Worm (Caenorhabditis elegans): ENCODE measurements around the gene paqr-2.

The paqr-2 gene

DNA sequence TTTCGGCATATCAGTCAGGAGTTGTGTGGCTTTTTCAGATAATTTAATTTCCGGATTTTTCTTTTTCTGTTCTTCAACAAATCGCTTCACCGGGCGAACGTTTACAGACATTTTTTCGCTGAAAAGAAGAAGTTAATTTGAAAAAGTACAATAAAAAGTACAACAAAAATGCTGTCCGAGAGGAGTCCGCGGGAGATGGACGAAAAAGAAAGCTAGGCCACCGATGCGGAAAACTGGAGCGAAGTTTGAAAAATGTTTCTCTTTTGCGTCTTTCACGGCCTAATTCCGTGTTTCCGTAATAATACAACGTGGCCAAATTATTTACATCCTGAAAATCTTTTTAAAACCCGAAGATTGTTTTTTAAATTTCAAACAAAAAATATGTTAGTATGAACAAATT, 30.5 kb downstream of the paqr-2 start, which contains the start of gene thoc-5 (continued):
- TF ChIP-seq ceh-43 (GFP tag; optimal IDR thresholded peaks at IDR 0.05) = no peak
- TF ChIP-seq unc-120 (tag; optimal IDR thresholded peaks at IDR 0.05; ENCODE audit: poor library complexity, severe bottlenecking) = no peak
- peak; percentile 50 for TF ChIP-seq nhr-237 (tag; optimal IDR thresholded peaks at IDR 0.05)
- no peak for TF ChIP-seq unc-62 (GFP tag; optimal IDR thresholded peaks at IDR 0.05)
- no peak for TF ChIP-seq blmp-1 (tag; optimal IDR thresholded peaks at IDR 0.05)

- no peak for TF ChIP-seq ceh-43 (GFP tag; optimal IDR thresholded peaks at IDR 0.05)
- no peak for TF ChIP-seq nhr-237 (tag; optimal IDR thresholded peaks at IDR 0.05)
- no peak for TF ChIP-seq lin-13 (tag; optimal IDR thresholded peaks at IDR 0.05)
- no peak for TF ChIP-seq nhr-12 (tag; optimal IDR thresholded peaks at IDR 0.05)
- no peak for TF ChIP-seq lsy-2 (tag; optimal IDR thresholded peaks at IDR 0.05)
- TF ChIP-seq hlh-1 (tag; optimal IDR thresholded peaks at IDR 0.05) = no peak
- TF ChIP-seq tbx-8 (GFP tag; optimal IDR thresholded peaks at IDR 0.05) = no peak
- TF ChIP-seq sem-2 (GFP tag; optimal IDR thresholded peaks at IDR 0.05) = no peak
- no peak for TF ChIP-seq zip-8 (tag; optimal IDR thresholded peaks at IDR 0.05)
- TF ChIP-seq M03D4.4 (tag; optimal IDR thresholded peaks at IDR 0.05) = no peak
- TF ChIP-seq unc-39 (tag; optimal IDR thresholded peaks at IDR 0.05) = no peak
- TF ChIP-seq flh-1 (GFP tag; optimal IDR thresholded peaks at IDR 0.05) = no peak
- no peak for TF ChIP-seq bed-3 (GFP tag; optimal IDR thresholded peaks at IDR 0.05)
- TF ChIP-seq snpc-4 (tag; optimal IDR thresholded peaks at IDR 0.05) = no peak
These were observed 33.7 kb downstream of the paqr-2 start, which contains the start of gene glrx-21 for ce11 chrIII:5346017-5346416. glrx-21 (minus strand) TSS chrIII:5346117.

- TF ChIP-seq zip-8 (tag; optimal IDR thresholded peaks at IDR 0.05) (peak; percentile 90), nhr-2 (tag; optimal IDR thresholded peaks at IDR 0.05) (no peak), elt-1 (tag; optimal IDR thresholded peaks at IDR 0.05; ENCODE audit: borderline replicate concordance, insufficient read depth) (no peak), ztf-11 (tag; optimal IDR thresholded peaks at IDR 0.05) (no peak)
These were observed 35.2 kb downstream of the paqr-2 start for ce11 chrIII:5344561-5344960.

ce11 chrIII:5343555-5343954, 36.2 kb downstream of the paqr-2 start:
- TF ChIP-seq drap-1 (GFP tag; optimal IDR thresholded peaks at IDR 0.05) (no peak), hlh-1 (tag; optimal IDR thresholded peaks at IDR 0.05) (no peak), elt-1 (tag; optimal IDR thresholded peaks at IDR 0.05; ENCODE audit: borderline replicate concordance, insufficient read depth) (no peak), lsy-2 (tag; optimal IDR thresholded peaks at IDR 0.05) (no peak), nhr-2 (tag; optimal IDR thresholded peaks at IDR 0.05) (no peak), zip-8 (tag; optimal IDR thresholded peaks at IDR 0.05) (no peak), nhr-28 (tag; optimal IDR thresholded peaks at IDR 0.05) (no peak)

DNA sequence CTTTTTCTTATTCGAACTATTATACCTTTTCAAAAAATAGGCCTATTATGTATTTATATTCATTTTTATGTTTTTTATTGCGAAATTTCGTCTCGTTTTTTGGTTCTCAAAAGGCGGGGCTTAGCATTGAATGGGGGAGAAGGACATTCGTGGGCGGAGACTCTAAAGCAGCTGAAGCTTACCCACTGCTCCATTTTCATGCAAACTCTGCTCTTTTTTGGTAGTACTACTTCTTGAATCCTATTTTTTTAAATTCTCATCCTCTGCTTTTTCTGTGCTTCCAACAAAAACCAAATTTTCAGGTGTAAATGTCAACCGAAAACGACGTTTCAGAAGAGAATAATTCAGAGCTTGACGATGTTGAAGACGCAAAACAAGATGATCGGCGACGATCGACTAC, 38.3 kb downstream of the paqr-2 start, which contains the start of gene ZK121.2:
Gene ZK121.2, plus strand, starts transcription at position 301 of the 400 bp plus-strand sequence.
- TF ChIP-seq elt-1 (tag; optimal IDR thresholded peaks at IDR 0.05; ENCODE audit: borderline replicate concordance, insufficient read depth) = no peak

ce11 chrIII:5340530-5340929, 39.2 kb downstream of the paqr-2 start:
- TF ChIP-seq ham-2 (GFP tag; optimal IDR thresholded peaks at IDR 0.05) = no peak

DNA sequence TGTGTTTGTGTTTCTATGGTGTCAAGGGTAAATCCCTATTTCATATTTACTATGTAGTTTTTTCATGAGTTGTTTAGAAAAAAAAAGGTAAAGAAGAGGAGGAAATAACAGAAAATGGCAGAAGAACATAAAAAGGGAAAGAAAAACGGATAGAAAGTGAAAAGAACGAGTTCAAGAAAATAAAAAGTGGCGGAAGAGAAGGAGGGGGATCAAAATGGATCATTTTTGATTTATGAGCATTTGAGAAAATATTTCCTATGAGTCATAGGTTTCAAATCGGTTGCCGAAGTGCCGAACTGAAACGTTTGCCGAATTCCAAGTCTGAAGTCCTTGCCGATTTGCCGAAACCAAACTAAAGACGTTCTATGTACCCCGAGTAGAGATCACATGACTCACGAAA, 40.9 kb downstream of the paqr-2 start:
- TF ChIP-seq drap-1 (GFP tag; optimal IDR thresholded peaks at IDR 0.05) = no peak
- TF ChIP-seq lsy-2 (tag; optimal IDR thresholded peaks at IDR 0.05) = no peak
- no peak for TF ChIP-seq cnd-1 (tag; optimal IDR thresholded peaks at IDR 0.05)
- TF ChIP-seq tbx-8 (GFP tag; optimal IDR thresholded peaks at IDR 0.05) = no peak
- TF ChIP-seq nhr-237 (tag; optimal IDR thresholded peaks at IDR 0.05) = no peak
- TF ChIP-seq elt-3 (tag; optimal IDR thresholded peaks at IDR 0.05) = no peak
- no peak for TF ChIP-seq elt-1 (tag; optimal IDR thresholded peaks at IDR 0.05; ENCODE audit: borderline replicate concordance, insufficient read depth)
- TF ChIP-seq mep-1 (tag; optimal IDR thresholded peaks at IDR 0.05) = no peak
- TF ChIP-seq lin-13 (tag; optimal IDR thresholded peaks at IDR 0.05) = no peak
- TF ChIP-seq mls-2 (tag; optimal IDR thresholded peaks at IDR 0.05) = no peak
- no peak for TF ChIP-seq M03D4.4 (tag; optimal IDR thresholded peaks at IDR 0.05)
- no peak for TF ChIP-seq blmp-1 (tag; optimal IDR thresholded peaks at IDR 0.05)
- TF ChIP-seq ham-2 (GFP tag; optimal IDR thresholded peaks at IDR 0.05) = no peak
- no peak for TF ChIP-seq hlh-1 (tag; optimal IDR thresholded peaks at IDR 0.05)
- TF ChIP-seq unc-120 (tag; optimal IDR thresholded peaks at IDR 0.05; ENCODE audit: poor library complexity, severe bottlenecking) = no peak
- TF ChIP-seq nhr-28 (tag; optimal IDR thresholded peaks at IDR 0.05) = no peak
- no peak for TF ChIP-seq ceh-83 (GFP tag; optimal IDR thresholded peaks at IDR 0.05)
- TF ChIP-seq lin-32 (GFP tag; optimal IDR thresholded peaks at IDR 0.05) = no peak
- TF ChIP-seq zip-8 (tag; optimal IDR thresholded peaks at IDR 0.05) = no peak
- TF ChIP-seq ztf-11 (tag; optimal IDR thresholded peaks at IDR 0.05) = no peak

Measured in whole organism, mixed stage, embryonic.